Worm (Caenorhabditis elegans) whole organism, L2 larva: ENCODE results near the gene E04F6.10.

ENCODE experiments used
- crh-2 ChIP-seq: sonication (generic microtip); optimal IDR thresholded peaks from 2 replicates; lab custom pipeline; 2017; ENCODE audit warnings: missing biosample characterization, missing genetic modification characterization
- elt-1 ChIP-seq: fragments of 150-350 bp; optimal IDR thresholded peaks from 2 replicates; lab custom pipeline; 2014; ENCODE audit warnings: missing biosample characterization, missing genetic modification characterization
- elt-3 ChIP-seq: sonication (generic microtip); optimal IDR thresholded peaks from 2 replicates; lab custom pipeline; 2017; ENCODE audit warnings: missing biosample characterization, missing genetic modification characterization
- fos-1 ChIP-seq: fragments of 150-350 bp; optimal IDR thresholded peaks from 2 replicates; lab custom pipeline; 2014; ENCODE audit warnings: missing biosample characterization, missing genetic modification characterization
- lsy-2 ChIP-seq, 2 experiments: fragments of 150-350 bp in 1 of 2; sonication (generic microtip) in 1 of 2; optimal IDR thresholded peaks; 2 replicates each; lab custom pipeline; 2014 to 2017; ENCODE audit warnings: missing biosample characterization in 2 of 2, missing genetic modification characterization in 2 of 2
- mab-5 ChIP-seq: fragments of 150-350 bp; optimal IDR thresholded peaks from 2 replicates; lab custom pipeline; 2014; ENCODE audit warnings: missing biosample characterization, missing genetic modification characterization
- nhr-10 ChIP-seq: sonication (generic microtip); optimal IDR thresholded peaks from 2 replicates; lab custom pipeline; 2017; ENCODE audit warnings: missing biosample characterization, missing genetic modification characterization
- nhr-12 ChIP-seq: fragments of 150-350 bp; optimal IDR thresholded peaks from 2 replicates; lab custom pipeline; 2014; ENCODE audit warnings: missing biosample characterization, missing genetic modification characterization
- nhr-21 ChIP-seq: fragments of 150-350 bp; optimal IDR thresholded peaks from 2 replicates; lab custom pipeline; 2014; ENCODE audit warnings: missing biosample characterization, missing genetic modification characterization
- nhr-237 ChIP-seq: fragments of 150-350 bp; optimal IDR thresholded peaks from 2 replicates; lab custom pipeline; 2014; ENCODE audit warnings: missing biosample characterization, missing genetic modification characterization
- nhr-77 ChIP-seq: fragments of 150-350 bp; optimal IDR thresholded peaks from 2 replicates; lab custom pipeline; 2014; ENCODE audit warnings: missing biosample characterization, missing genetic modification characterization
- peb-1 ChIP-seq: fragments of 150-350 bp; optimal IDR thresholded peaks from 2 replicates; lab custom pipeline; 2014; ENCODE audit warnings: missing biosample characterization, missing genetic modification characterization
- sma-3 ChIP-seq: sonication (generic microtip); optimal IDR thresholded peaks from 2 replicates; lab custom pipeline; 2016; ENCODE audit warnings: missing genetic modification reagents, missing genetic modification characterization, missing compliant biosample characterization
- sma-9 ChIP-seq, 2 experiments: fragments of 150-350 bp in 1 of 2; sonication (generic microtip) in 1 of 2; optimal IDR thresholded peaks; 2 replicates each; lab custom pipeline; 2014 to 2016; ENCODE audit warnings: missing genetic modification characterization in 2 of 2, mild to moderate bottlenecking in 1 of 2, missing biosample characterization in 1 of 2, missing compliant biosample characterization in 1 of 2, missing genetic modification reagents in 1 of 2, moderate library complexity in 1 of 2
- unc-39 ChIP-seq: fragments of 150-350 bp; optimal IDR thresholded peaks from 2 replicates; lab custom pipeline; 2014; ENCODE audit warnings: missing biosample characterization, missing genetic modification characterization
- zag-1 ChIP-seq: fragments of 150-350 bp; optimal IDR thresholded peaks from 2 replicates; lab custom pipeline; 2014; ENCODE audit warnings: missing biosample characterization, missing genetic modification characterization

Gene E04F6.10

DNA sequence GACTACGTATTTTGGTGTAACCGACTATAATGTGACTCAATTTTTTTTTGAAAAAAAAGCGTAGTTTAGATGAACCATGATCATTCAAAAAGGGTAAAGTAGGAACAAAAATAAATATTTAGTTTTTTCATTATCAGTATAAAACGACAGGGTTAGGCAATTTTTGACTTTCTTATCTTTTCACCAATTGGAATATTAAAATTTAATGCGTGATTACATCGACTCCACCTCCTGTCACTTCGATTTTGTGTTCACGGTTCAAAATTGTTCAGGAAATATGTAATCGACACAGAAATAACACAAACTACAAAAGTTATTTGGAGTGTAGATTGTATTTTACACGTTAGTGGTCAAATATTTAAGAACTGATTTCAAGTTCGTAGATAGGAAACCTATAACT, 50.2 kb downstream of the E04F6.10 start:
- TF ChIP-seq crh-2 (tag; lab: Kevin White, UChicago) = peak; percentile 21
- TF ChIP-seq unc-39 (tag; lab: Kevin White, UChicago) = no peak
- no peak for TF ChIP-seq elt-1
- no peak for TF ChIP-seq elt-3 (tag; lab: Kevin White, UChicago)
- no peak for TF ChIP-seq nhr-77
- TF ChIP-seq nhr-12 = no peak
- TF ChIP-seq nhr-237 (tag; lab: Kevin White, UChicago) = no peak
- no peak for TF ChIP-seq zag-1 (tag; lab: Kevin White, UChicago)
- TF ChIP-seq sma-9 (GFP tag; optimal IDR thresholded peaks at IDR 0.05; lab: Kevin White, UChicago) = peak; percentile 46
- no peak for TF ChIP-seq sma-9 (tag; optimal IDR thresholded peaks at IDR 0.05; lab: Kevin White, UChicago)
- no peak for TF ChIP-seq mab-5 (tag; lab: Kevin White, UChicago)
- peak; percentile 81 for TF ChIP-seq fos-1 (tag; lab: Kevin White, UChicago)
- TF ChIP-seq nhr-10 (tag; lab: Kevin White, UChicago) = no peak
- TF ChIP-seq nhr-21 (tag; lab: Kevin White, UChicago) = no peak
- TF ChIP-seq sma-3 = no peak
- no peak for TF ChIP-seq peb-1 (tag; lab: Kevin White, UChicago)

DNA sequence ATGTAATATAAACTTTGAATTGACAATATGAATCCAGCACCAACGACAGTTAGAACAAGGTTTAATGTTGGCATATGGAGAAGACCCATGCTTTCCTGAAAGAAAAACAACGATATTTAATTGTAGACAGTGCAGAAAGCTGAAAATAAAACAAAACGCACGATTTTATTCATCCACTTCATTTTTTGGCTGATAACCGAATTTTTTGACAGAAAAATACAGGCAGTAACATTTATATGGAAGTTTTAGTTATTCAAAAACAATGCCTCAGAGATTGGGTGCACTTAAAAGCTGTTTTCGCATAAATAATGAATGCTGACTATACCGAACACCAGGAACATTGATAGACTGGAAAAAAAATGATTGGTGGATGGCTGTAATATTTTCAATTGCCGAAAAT, 51.2 kb downstream of the E04F6.10 start, which contains the start of gene mfsd-13.2:
TSS of gene mfsd-13.2 (minus strand) at position 101 of the 400 bp plus-strand sequence.
- TF ChIP-seq lsy-2 (tag; optimal IDR thresholded peaks at IDR 0.05; lab: Kevin White, UChicago) (no peak), elt-3 (tag; lab: Kevin White, UChicago) (no peak)
